Worm (Caenorhabditis elegans) whole organism, midembryonic: ENCODE results near the gene Y48A6B.3.

Experiments
- T22C8.4 ChIP-seq: fragments of 200-800 bp; sonication (Bioruptor generic); IDR thresholded peaks from 2 replicates; pipeline ENCODE4 v1.3.6; 2022; ENCODE audit warnings: missing genetic modification characterization, missing compliant biosample characterization
- flt-1 ChIP-seq: fragments of 200-800 bp; sonication (Bioruptor generic); IDR thresholded peaks from 2 replicates; pipeline ENCODE4 v1.3.6; 2022; ENCODE audit warnings: missing genetic modification characterization, missing compliant biosample characterization
- klf-2 ChIP-seq: fragments of 200-800 bp; sonication (Bioruptor generic); conservative IDR thresholded peaks from 2 replicates; pipeline ENCODE4 v1.3.6; 2022; ENCODE audit warnings: missing genetic modification reagents, missing genetic modification characterization, missing compliant biosample characterization
- ref-1 ChIP-seq: fragments of 200-800 bp; sonication (Bioruptor generic); conservative IDR thresholded peaks from 2 replicates; pipeline ENCODE4 v1.3.6; 2022; ENCODE audit warnings: missing genetic modification reagents, missing genetic modification characterization, missing compliant biosample characterization
- tab-1 ChIP-seq: fragments of 200-800 bp; sonication (Bioruptor generic); IDR thresholded peaks from 2 replicates; pipeline ENCODE4 v1.3.6; 2022; ENCODE audit warnings: missing genetic modification characterization, missing compliant biosample characterization

- TF ChIP-seq klf-2 (GFP tag; lab: Robert Waterston, UW) (no peak), ref-1 (GFP tag; lab: Robert Waterston, UW) (no peak), tab-1 (GFP tag; lab: Robert Waterston, UW) (no peak), flt-1 (GFP tag; lab: Robert Waterston, UW) (no peak), T22C8.4 (GFP tag; lab: Robert Waterston, UW) (no peak)
Measured at ce11 chrIII:11053603-11054002, 45.6 kb downstream of the Y48A6B.3 start.
